Worm (Caenorhabditis elegans) whole organism, L1 larva: Measurements from ENCODE around the gene B0334.5.
A peak's percentile ranks its signal among the peaks of the same experiment; 100 is the strongest.

ENCODE experiments used
- C04F5.9 ChIP-seq: sonication (generic microtip); optimal IDR thresholded peaks from 2 replicates; lab custom pipeline; 2016; ENCODE audit warnings: missing genetic modification characterization, missing compliant biosample characterization
- F16B12.6 ChIP-seq: fragments of 150-350 bp; optimal IDR thresholded peaks from 2 replicates; lab custom pipeline; 2014; ENCODE audit warnings: missing biosample characterization, missing genetic modification characterization
- Y116A8C.19 ChIP-seq: sonication (generic microtip); optimal IDR thresholded peaks from 2 replicates; lab custom pipeline; 2016; ENCODE audit warnings: missing compliant biosample characterization, missing genetic modification characterization, borderline replicate concordance
- aha-1 ChIP-seq: fragments of 150-350 bp; optimal IDR thresholded peaks from 2 replicates; lab custom pipeline; 2014; ENCODE audit warnings: missing biosample characterization, missing genetic modification characterization
- ama-1 ChIP-seq: fragments of 150-350 bp; optimal IDR thresholded peaks from 2 replicates; lab custom pipeline; 2014
- blmp-1 ChIP-seq: fragments of 150-350 bp; optimal IDR thresholded peaks from 2 replicates; lab custom pipeline; 2014; ENCODE audit warnings: missing biosample characterization, missing genetic modification characterization
- ceh-82 ChIP-seq, 3 experiments: fragments of 150-350 bp in 1 of 3; sonication (generic microtip) in 2 of 3; optimal IDR thresholded peaks; 2 replicates each; lab custom pipeline; 2014 to 2017; ENCODE audit warnings: missing biosample characterization in 3 of 3, missing genetic modification characterization in 3 of 3
- dsc-1 ChIP-seq: sonication (generic microtip); optimal IDR thresholded peaks from 2 replicates; lab custom pipeline; 2016; ENCODE audit warnings: mild to moderate bottlenecking, missing genetic modification characterization, missing compliant biosample characterization
- efl-3 ChIP-seq: fragments of 200-800 bp; sonication (Bioruptor generic); optimal IDR thresholded peaks from 2 replicates; lab custom pipeline; 2018; ENCODE audit warnings: mild to moderate bottlenecking, missing genetic modification characterization, missing compliant biosample characterization
- egl-13 ChIP-seq: sonication (generic microtip); optimal IDR thresholded peaks from 2 replicates; lab custom pipeline; 2016; ENCODE audit warnings: missing genotype, missing genetic modification reagents, missing genetic modification characterization, missing compliant biosample characterization
- egl-27 ChIP-seq, 2 experiments: fragments of 150-350 bp in 1 of 2; sonication (generic microtip); optimal IDR thresholded peaks; 3 replicates each; lab custom pipeline; 2017 to 2018; ENCODE audit warnings: missing biosample characterization in 2 of 2, missing genetic modification characterization in 2 of 2, missing genetic modification reagents in 2 of 2
- elt-2 ChIP-seq: sonication (generic microtip); optimal IDR thresholded peaks from 2 replicates; lab custom pipeline; 2016; ENCODE audit warnings: missing genetic modification characterization, mild to moderate bottlenecking, inconsistent platforms, missing compliant biosample characterization, missing genetic modification reagents
- elt-3 ChIP-seq, 6 experiments: fragments of 150-350 bp in 1 of 6; sonication (generic microtip); optimal IDR thresholded peaks; 2 replicates each; lab custom pipeline; 2017 to 2018; ENCODE audit warnings: missing biosample characterization in 6 of 6, missing genetic modification characterization in 6 of 6, inconsistent platforms in 1 of 6
- fkh-10 ChIP-seq: sonication (generic microtip); optimal IDR thresholded peaks from 2 replicates; lab custom pipeline; 2017; ENCODE audit warnings: missing biosample characterization, missing genetic modification reagents, missing genetic modification characterization
- fkh-8 ChIP-seq: sonication (generic microtip); optimal IDR thresholded peaks from 2 replicates; lab custom pipeline; 2016; ENCODE audit warnings: mild to moderate bottlenecking, missing genetic modification characterization, missing compliant biosample characterization
- fos-1 ChIP-seq: fragments of 150-350 bp; optimal IDR thresholded peaks from 2 replicates; lab custom pipeline; 2014; ENCODE audit warnings: missing biosample characterization, missing genetic modification characterization
- grh-1 ChIP-seq: fragments of 200-800 bp; sonication (Bioruptor generic); IDR thresholded peaks from 2 replicates; pipeline ENCODE4 v1.3.6; 2022; ENCODE audit warnings: missing genetic modification reagents, missing genetic modification characterization, missing compliant biosample characterization
- hpl-2 ChIP-seq: fragments of 150-350 bp; optimal IDR thresholded peaks from 2 replicates; lab custom pipeline; 2014; ENCODE audit warnings: missing biosample characterization, missing genetic modification reagents, missing genetic modification characterization
- lin-14 ChIP-seq: fragments of 200-800 bp; sonication (Bioruptor generic); optimal IDR thresholded peaks from 2 replicates; lab custom pipeline; 2018; ENCODE audit warnings: mild to moderate bottlenecking, missing genetic modification characterization, moderate library complexity, missing compliant biosample characterization
- lin-15B ChIP-seq: fragments of 150-350 bp; sonication (generic microtip); optimal IDR thresholded peaks from 3 replicates; lab custom pipeline; 2014; ENCODE audit warnings: missing biosample characterization, missing genetic modification characterization
- lin-35 ChIP-seq, 2 experiments: fragments of 150-350 bp; optimal IDR thresholded peaks; 2 replicates each; lab custom pipeline; 2014; ENCODE audit warnings: missing biosample characterization in 2 of 2, missing genetic modification characterization in 2 of 2, missing genetic modification reagents in 2 of 2
- lin-39 ChIP-seq: fragments of 150-350 bp; optimal IDR thresholded peaks from 2 replicates; lab custom pipeline; 2014; ENCODE audit warnings: missing biosample characterization, missing genetic modification reagents, missing genetic modification characterization
- lir-3 ChIP-seq: sonication (generic microtip); optimal IDR thresholded peaks from 2 replicates; lab custom pipeline; 2016; ENCODE audit warnings: mild to moderate bottlenecking, missing genetic modification characterization, moderate library complexity, missing compliant biosample characterization; ENCODE audit not compliant: poor library complexity
- mdl-1 ChIP-seq, 2 experiments: fragments of 150-350 bp; optimal IDR thresholded peaks; 2 replicates each; lab custom pipeline; 2014 to 2017; ENCODE audit warnings: missing biosample characterization in 2 of 2, missing genetic modification characterization in 2 of 2, inconsistent platforms in 1 of 2
- mef-2 ChIP-seq: fragments of 150-350 bp; optimal IDR thresholded peaks from 2 replicates; lab custom pipeline; 2014; ENCODE audit warnings: missing biosample characterization, missing genetic modification characterization
- mep-1 ChIP-seq: fragments of 150-350 bp; optimal IDR thresholded peaks from 2 replicates; lab custom pipeline; 2014; ENCODE audit warnings: missing biosample characterization, missing genetic modification characterization
- nhr-19 ChIP-seq: fragments of 200-800 bp; sonication (Bioruptor generic); conservative IDR thresholded peaks from 2 replicates; pipeline ENCODE4 v1.3.6; 2022; ENCODE audit warnings: missing genetic modification characterization, missing compliant biosample characterization
- nhr-28 ChIP-seq: fragments of 150-350 bp; optimal IDR thresholded peaks from 2 replicates; lab custom pipeline; 2014; ENCODE audit warnings: missing biosample characterization, missing genetic modification characterization
- nhr-71 ChIP-seq: sonication (generic microtip); optimal IDR thresholded peaks from 2 replicates; lab custom pipeline; 2016; ENCODE audit warnings: mild to moderate bottlenecking, missing genetic modification characterization, moderate library complexity, missing compliant biosample characterization
- nhr-76 ChIP-seq: sonication (generic microtip); optimal IDR thresholded peaks from 2 replicates; lab custom pipeline; 2017; ENCODE audit warnings: missing biosample characterization, missing genetic modification characterization
- nhr-85 ChIP-seq: sonication (generic microtip); peaks from one replicate; lab custom pipeline; 2016; ENCODE audit warnings: missing genetic modification characterization, inconsistent platforms, missing compliant biosample characterization
- nhr-90 ChIP-seq: sonication (generic microtip); optimal IDR thresholded peaks from 2 replicates; lab custom pipeline; 2016; ENCODE audit warnings: mild to moderate bottlenecking, missing genetic modification characterization, missing compliant biosample characterization; ENCODE audit not compliant: poor library complexity
- pax-3 ChIP-seq: fragments of 200-800 bp; sonication (Bioruptor generic); optimal IDR thresholded peaks from 2 replicates; lab custom pipeline; 2018; ENCODE audit warnings: mild to moderate bottlenecking, missing genetic modification characterization, moderate library complexity, missing compliant biosample characterization
- skn-1 ChIP-seq: fragments of 150-350 bp; optimal IDR thresholded peaks from 2 replicates; lab custom pipeline; 2014; ENCODE audit warnings: missing biosample characterization, missing genetic modification characterization
- snu-23 ChIP-seq: sonication (generic microtip); optimal IDR thresholded peaks from 2 replicates; lab custom pipeline; 2016; ENCODE audit warnings: missing genetic modification characterization, missing compliant biosample characterization
- sox-4 ChIP-seq: sonication (generic microtip); optimal IDR thresholded peaks from 2 replicates; lab custom pipeline; 2016; ENCODE audit warnings: missing genetic modification characterization, missing compliant biosample characterization
- swsn-7 ChIP-seq: sonication (generic microtip); optimal IDR thresholded peaks from 2 replicates; lab custom pipeline; 2016; ENCODE audit warnings: missing genetic modification characterization, missing compliant biosample characterization
- tbx-2 ChIP-seq: sonication (generic microtip); optimal IDR thresholded peaks from 2 replicates; lab custom pipeline; 2016; ENCODE audit warnings: missing genetic modification characterization, missing compliant biosample characterization
- unc-130 ChIP-seq: fragments of 150-350 bp; optimal IDR thresholded peaks from 2 replicates; lab custom pipeline; 2017; ENCODE audit warnings: missing biosample characterization, missing genetic modification characterization, inconsistent platforms
- unc-30 ChIP-seq: sonication (generic microtip); optimal IDR thresholded peaks from 2 replicates; lab custom pipeline; 2017; ENCODE audit warnings: missing biosample characterization, missing genetic modification characterization
- ztf-11 ChIP-seq, 2 experiments: sonication (generic microtip); optimal IDR thresholded peaks; 2 replicates each; lab custom pipeline; 2016 to 2017; ENCODE audit warnings: missing genetic modification characterization in 2 of 2, missing biosample characterization in 1 of 2, missing compliant biosample characterization in 1 of 2

B0334.5 gene

ce11 chrII:11464427-11464944 is 33.0 kb upstream of the B0334.5 start, which contains the start of the genes aars-1 and rga-1 (continued):
- TF ChIP-seq nhr-76 (tag; lab: Kevin White, UChicago) (no peak), nhr-28 (tag; lab: Kevin White, UChicago) (no peak), C04F5.9 (tag; lab: Kevin White, UChicago) (no peak)

ce11 chrII:11467541-11467940 is 29.9 kb upstream of the B0334.5 start, which contains the start of gene klp-17:
Gene klp-17, minus strand, starts transcription at chrII:11467641.
- TF ChIP-seq fos-1 (no peak), skn-1 (no peak), efl-3 (GFP tag; lab: Kevin White, UChicago) (no peak)

ce11 chrII:11469574-11470108 is 27.8 kb upstream of the B0334.5 start, which contains the start of gene cisd-1:
Gene cisd-1, minus strand, starts transcription at chrII:11469624.
- TF ChIP-seq lir-3 (tag; lab: Kevin White, UChicago) (no peak), C04F5.9 (tag; lab: Kevin White, UChicago) (no peak), nhr-90 (tag; lab: Kevin White, UChicago) (peak; percentile 10), nhr-71 (tag; lab: Kevin White, UChicago) (peak; percentile 32), unc-30 (tag; lab: Kevin White, UChicago) (no peak), swsn-7 (tag; lab: Kevin White, UChicago) (no peak), aha-1 (no peak), mef-2 (tag; lab: Kevin White, UChicago) (no peak), fkh-10 (no peak), snu-23 (GFP tag; lab: Kevin White, UChicago) (peak; percentile 28), egl-27 (tag; optimal IDR thresholded peaks at IDR 0.05; lab: Kevin White, UChicago) (no peak), nhr-85 (tag; lab: Kevin White, UChicago) (peak; percentile 16), lin-15B (tag; lab: Kevin White, UChicago) (no peak), elt-3 (tag; optimal IDR thresholded peaks at IDR 0.05; lab: Kevin White, UChicago) (peak in 1 of 6 experiments; percentile 1), nhr-28 (tag; lab: Kevin White, UChicago) (no peak), pax-3 (no peak), elt-2 (peak; percentile 33), lin-35 (GFP tag; optimal IDR thresholded peaks at IDR 0.05; lab: Kevin White, UChicago) (peak in 1 of 2 experiments; percentile 34), ztf-11 (tag; optimal IDR thresholded peaks at IDR 0.05; lab: Kevin White, UChicago) (no peak), hpl-2 (no peak), F16B12.6 (tag; lab: Kevin White, UChicago) (no peak), egl-13 (tag; lab: Kevin White, UChicago) (no peak), dsc-1 (tag; lab: Kevin White, UChicago) (no peak), sox-4 (tag; lab: Kevin White, UChicago) (no peak), ceh-82 (tag; optimal IDR thresholded peaks at IDR 0.05; lab: Kevin White, UChicago) (no peak), skn-1 (no peak), mdl-1 (tag; optimal IDR thresholded peaks at IDR 0.05; lab: Kevin White, UChicago) (peak in 1 of 2 experiments; percentile 11), ama-1 (lab: Kevin White, UChicago) (no peak), unc-130 (tag; lab: Kevin White, UChicago) (no peak), lin-39 (tag; lab: Kevin White, UChicago) (no peak), lin-14 (GFP tag; lab: Kevin White, UChicago) (peak; percentile 49), grh-1 (no peak), tbx-2 (tag; lab: Kevin White, UChicago) (peak; percentile 0), fkh-8 (tag; lab: Kevin White, UChicago) (no peak), Y116A8C.19 (tag; lab: Kevin White, UChicago) (no peak), mep-1 (tag; lab: Kevin White, UChicago) (peak; percentile 10), blmp-1 (tag; lab: Kevin White, UChicago) (peak; percentile 82), nhr-19 (GFP tag; lab: Robert Waterston, UW) (peak; percentile 30; the same call in 1 of the 2 replicates)
